Worm (Caenorhabditis elegans) whole organism, midembryonic: ENCODE results near the gene K02D10.8.

Source experiments
- cog-1 ChIP-seq: sonication (generic microtip); optimal IDR thresholded peaks from 2 replicates; lab custom pipeline; 2016; ENCODE audit warnings: missing genetic modification characterization, missing compliant biosample characterization
- klf-2 ChIP-seq: fragments of 200-800 bp; sonication (Bioruptor generic); conservative IDR thresholded peaks from 2 replicates; pipeline ENCODE4 v1.3.6; 2022; ENCODE audit warnings: missing genetic modification reagents, missing genetic modification characterization, missing compliant biosample characterization
- med-1 ChIP-seq: sonication (generic microtip); optimal IDR thresholded peaks from 2 replicates; lab custom pipeline; 2017; ENCODE audit warnings: missing genetic modification characterization, mild to moderate bottlenecking, missing compliant biosample characterization, antibody characterized with exemption, missing genetic modification reagents; ENCODE audit not compliant: insufficient read depth
- tab-1 ChIP-seq: fragments of 200-800 bp; sonication (Bioruptor generic); IDR thresholded peaks from 2 replicates; pipeline ENCODE4 v1.3.6; 2022; ENCODE audit warnings: missing genetic modification characterization, missing compliant biosample characterization
- ztf-23 ChIP-seq: fragments of 200-800 bp; sonication (Bioruptor generic); IDR thresholded peaks from 2 replicates; pipeline ENCODE4 v1.3.6; 2022; ENCODE audit warnings: missing genetic modification reagents, missing genetic modification characterization, missing compliant biosample characterization

- no peak for TF ChIP-seq klf-2 (GFP tag; lab: Robert Waterston, UW)
- TF ChIP-seq cog-1 (tag; lab: Kevin White, UChicago): no peak
- TF ChIP-seq ztf-23 (GFP tag; lab: Robert Waterston, UW): no peak
- TF ChIP-seq tab-1 (GFP tag; lab: Robert Waterston, UW): no peak
- no peak for TF ChIP-seq med-1 (GFP tag; lab: Kevin White, UChicago)
Observed at ce11 chrIII:8771162-8771561, 15.0 kb upstream of the K02D10.8 start, which contains the start of gene K02D10.2.
